Worm (Caenorhabditis elegans) whole organism, L4 larva: ENCODE data around the gene T26H5.9.
A peak's percentile ranks its signal among the peaks of the same experiment; 100 is the strongest.

Experiments
- D1046.2 ChIP-seq: fragments of 200-800 bp; sonication (Bioruptor generic); IDR thresholded peaks from 2 replicates; pipeline ENCODE4 v1.3.6; 2022; ENCODE audit warnings: missing genetic modification characterization, missing compliant biosample characterization
- F10B5.3 ChIP-seq: sonication (generic microtip); optimal IDR thresholded peaks from 2 replicates; lab custom pipeline; 2016; ENCODE audit warnings: mild to moderate bottlenecking, missing genetic modification characterization, missing compliant biosample characterization
- F26F4.8 ChIP-seq: fragments of 200-800 bp; sonication (Bioruptor generic); conservative IDR thresholded peaks from 2 replicates; pipeline ENCODE4 v1.3.6; 2022; ENCODE audit warnings: missing genetic modification characterization, missing compliant biosample characterization
- F37D6.2 ChIP-seq: sonication (generic microtip); optimal IDR thresholded peaks from 2 replicates; lab custom pipeline; 2016; ENCODE audit warnings: mild to moderate bottlenecking, missing genetic modification characterization, missing compliant biosample characterization
- F44E2.7 ChIP-seq: fragments of 200-800 bp; sonication (Bioruptor generic); IDR thresholded peaks from 2 replicates; pipeline ENCODE4 v2.1.2; 2022; ENCODE audit warnings: missing genetic modification characterization, missing compliant biosample characterization
- R02D3.7 ChIP-seq: fragments of 150-350 bp; sonication (generic microtip); optimal IDR thresholded peaks from 3 replicates; lab custom pipeline; 2014; ENCODE audit warnings: missing biosample characterization, missing genetic modification characterization
- T20F7.1 ChIP-seq: fragments of 200-800 bp; sonication (Bioruptor generic); optimal IDR thresholded peaks from 2 replicates; lab custom pipeline; 2018; ENCODE audit warnings: mild to moderate bottlenecking, missing genetic modification characterization, missing compliant biosample characterization
- T26A8.4 ChIP-seq: fragments of 200-800 bp; sonication (Bioruptor generic); IDR thresholded peaks from 2 replicates; pipeline ENCODE4 v1.3.6; 2022; ENCODE audit warnings: missing genetic modification characterization, missing compliant biosample characterization
- Y105C5A.15 ChIP-seq: fragments of 200-800 bp; sonication (Bioruptor generic); IDR thresholded peaks from 2 replicates; pipeline ENCODE4 v1.3.6; 2022; ENCODE audit warnings: missing genetic modification characterization, missing compliant biosample characterization
- Y48G9A.11 ChIP-seq: fragments of 200-800 bp; sonication (Bioruptor generic); IDR thresholded peaks from 2 replicates; pipeline ENCODE4 v1.3.6; 2022; ENCODE audit warnings: missing genetic modification reagents, missing genetic modification characterization, missing compliant biosample characterization
- Y75B8A.6 ChIP-seq: fragments of 200-800 bp; sonication (Bioruptor generic); IDR thresholded peaks from 2 replicates; pipeline ENCODE4 v1.3.6; 2022; ENCODE audit warnings: missing genetic modification reagents, missing genetic modification characterization, missing compliant biosample characterization
- ZK337.2 ChIP-seq: fragments of 200-800 bp; sonication (Bioruptor generic); IDR thresholded peaks from 2 replicates; pipeline ENCODE4 v1.3.6; 2022; ENCODE audit warnings: missing genetic modification reagents, missing genetic modification characterization, missing compliant biosample characterization
- aha-1 ChIP-seq: fragments of 150-350 bp; peaks from one replicate; lab custom pipeline; 2014; ENCODE audit warnings: missing biosample characterization, missing genetic modification characterization
- arid-1 ChIP-seq: fragments of 200-800 bp; sonication (Bioruptor generic); conservative IDR thresholded peaks from 2 replicates; pipeline ENCODE4 v1.3.6; 2022; ENCODE audit warnings: missing genetic modification reagents, missing genetic modification characterization, missing compliant biosample characterization
- ceh-28 ChIP-seq: fragments of 150-350 bp; optimal IDR thresholded peaks from 2 replicates; lab custom pipeline; 2014; ENCODE audit warnings: missing biosample characterization, missing genetic modification reagents, missing genetic modification characterization
- ceh-62 ChIP-seq: sonication (generic microtip); optimal IDR thresholded peaks from 2 replicates; lab custom pipeline; 2017; ENCODE audit warnings: missing biosample characterization, missing genetic modification characterization
- cey-2 ChIP-seq: sonication (generic microtip); optimal IDR thresholded peaks from 3 replicates; lab custom pipeline; 2017; ENCODE audit warnings: missing genetic modification characterization, mild to moderate bottlenecking, missing compliant biosample characterization, antibody characterized with exemption, borderline replicate concordance; ENCODE audit not compliant: insufficient read depth
- ctbp-1 ChIP-seq: fragments of 200-800 bp; sonication (Bioruptor generic); IDR thresholded peaks from 2 replicates; pipeline ENCODE4 v1.3.6; 2022; ENCODE audit warnings: missing genetic modification reagents, missing genetic modification characterization, missing compliant biosample characterization
- daf-16 ChIP-seq, 3 experiments: sonication (generic microtip); optimal IDR thresholded peaks; 2 replicates each; lab custom pipeline; 2016 to 2017; ENCODE audit warnings: missing genetic modification characterization in 3 of 3, missing genetic modification reagents in 3 of 3, mild to moderate bottlenecking in 2 of 3, missing compliant biosample characterization in 2 of 3, missing biosample characterization in 1 of 3, moderate library complexity in 1 of 3
- daf-19 ChIP-seq: fragments of 200-800 bp; sonication (Bioruptor generic); conservative IDR thresholded peaks from 2 replicates; pipeline ENCODE4 v1.3.6; 2022; ENCODE audit warnings: missing genetic modification characterization, missing compliant biosample characterization
- dmd-8 ChIP-seq: fragments of 200-800 bp; sonication (Bioruptor generic); IDR thresholded peaks from 2 replicates; pipeline ENCODE4 v1.3.6; 2022; ENCODE audit warnings: missing genetic modification characterization, missing compliant biosample characterization
- egl-43 ChIP-seq: fragments of 200-800 bp; sonication (Bioruptor generic); IDR thresholded peaks from 2 replicates; pipeline ENCODE4 v1.3.6; 2022; ENCODE audit warnings: missing genetic modification reagents, missing genetic modification characterization, missing compliant biosample characterization
- hlh-30 ChIP-seq: sonication (generic microtip); optimal IDR thresholded peaks from 2 replicates; lab custom pipeline; 2017; ENCODE audit warnings: antibody characterized with exemption, mild to moderate bottlenecking, missing genetic modification characterization, missing compliant biosample characterization; ENCODE audit not compliant: insufficient read depth
- jun-1 ChIP-seq: fragments of 150-350 bp; optimal IDR thresholded peaks from 2 replicates; lab custom pipeline; 2014; ENCODE audit warnings: missing biosample characterization, missing genetic modification reagents, missing genetic modification characterization
- lim-7 ChIP-seq: fragments of 200-800 bp; sonication (Bioruptor generic); IDR thresholded peaks from 2 replicates; pipeline ENCODE4 v1.3.6; 2022; ENCODE audit warnings: missing genetic modification characterization, missing compliant biosample characterization
- madf-5 ChIP-seq, 2 experiments: fragments of 200-800 bp; sonication (Bioruptor generic); IDR thresholded peaks; 2 replicates each; pipeline ENCODE4 v1.3.6; 2022; ENCODE audit warnings: missing compliant biosample characterization in 2 of 2, missing genetic modification characterization in 2 of 2
- mdl-1 ChIP-seq, 2 experiments: fragments of 150-350 bp in 1 of 2; sonication (generic microtip) in 1 of 2; optimal IDR thresholded peaks; 2 replicates each; lab custom pipeline; 2014 to 2017; ENCODE audit warnings: missing biosample characterization in 2 of 2, missing genetic modification characterization in 2 of 2
- mdt-29 ChIP-seq: fragments of 200-800 bp; sonication (Bioruptor generic); IDR thresholded peaks from 2 replicates; pipeline ENCODE4 v1.3.6; 2022; ENCODE audit warnings: missing genetic modification reagents, missing genetic modification characterization, missing compliant biosample characterization
- mes-2 ChIP-seq: sonication (generic microtip); optimal IDR thresholded peaks from 2 replicates; lab custom pipeline; 2016; ENCODE audit warnings: missing genotype, mild to moderate bottlenecking, missing genetic modification characterization, missing compliant biosample characterization; ENCODE audit not compliant: poor library complexity, severe bottlenecking
- mxl-2 ChIP-seq: fragments of 200-800 bp; sonication (Bioruptor generic); conservative IDR thresholded peaks from 2 replicates; pipeline ENCODE4 v1.3.6; 2022; ENCODE audit warnings: missing genetic modification reagents, missing genetic modification characterization, missing compliant biosample characterization
- nhr-102 ChIP-seq: sonication (generic microtip); optimal IDR thresholded peaks from 2 replicates; lab custom pipeline; 2016; ENCODE audit warnings: mild to moderate bottlenecking, missing genetic modification characterization, moderate library complexity, missing compliant biosample characterization
- nhr-11 ChIP-seq: fragments of 150-350 bp; optimal IDR thresholded peaks from 2 replicates; lab custom pipeline; 2014; ENCODE audit warnings: missing biosample characterization, missing genetic modification characterization
- nhr-111 ChIP-seq: fragments of 200-800 bp; sonication (Bioruptor generic); optimal IDR thresholded peaks from 2 replicates; lab custom pipeline; 2018; ENCODE audit warnings: mild to moderate bottlenecking, missing genetic modification characterization, missing compliant biosample characterization
- nhr-28 ChIP-seq: fragments of 150-350 bp; optimal IDR thresholded peaks from 2 replicates; lab custom pipeline; 2014; ENCODE audit warnings: missing biosample characterization, missing genetic modification characterization
- nhr-42 ChIP-seq: fragments of 200-800 bp; sonication (Bioruptor generic); IDR thresholded peaks from 2 replicates; pipeline ENCODE4 v1.3.6; 2022; ENCODE audit warnings: missing genetic modification characterization, missing compliant biosample characterization
- nhr-76 ChIP-seq: fragments of 150-350 bp; optimal IDR thresholded peaks from 2 replicates; lab custom pipeline; 2014; ENCODE audit warnings: missing biosample characterization, missing genetic modification characterization
- php-3 ChIP-seq: fragments of 200-800 bp; sonication (Bioruptor generic); IDR thresholded peaks from 2 replicates; pipeline ENCODE4 v1.3.6; 2022; ENCODE audit warnings: missing genetic modification reagents, missing genetic modification characterization, missing compliant biosample characterization
- sdz-12 ChIP-seq: fragments of 200-800 bp; sonication (Bioruptor generic); optimal IDR thresholded peaks from 2 replicates; lab custom pipeline; 2018; ENCODE audit warnings: mild to moderate bottlenecking, missing genetic modification characterization, missing compliant biosample characterization
- snpc-1.2 ChIP-seq: fragments of 200-800 bp; sonication (Bioruptor generic); IDR thresholded peaks from 2 replicates; pipeline ENCODE4 v1.3.6; 2022; ENCODE audit warnings: missing genetic modification reagents, missing genetic modification characterization, missing compliant biosample characterization
- spr-1 ChIP-seq: sonication (generic microtip); optimal IDR thresholded peaks from 2 replicates; lab custom pipeline; 2016; ENCODE audit warnings: mild to moderate bottlenecking, missing genetic modification characterization, missing compliant biosample characterization
- vab-7 ChIP-seq: fragments of 200-800 bp; sonication (Bioruptor generic); IDR thresholded peaks from 2 replicates; pipeline ENCODE4 v1.3.6; 2022; ENCODE audit warnings: missing genetic modification reagents, missing genetic modification characterization, missing compliant biosample characterization
- zfp-3 ChIP-seq: fragments of 200-800 bp; sonication (Bioruptor generic); conservative IDR thresholded peaks from 2 replicates; pipeline ENCODE4 v1.3.6; 2022; ENCODE audit warnings: missing genetic modification reagents, missing genetic modification characterization, missing compliant biosample characterization
- zip-2 ChIP-seq: fragments of 150-350 bp; optimal IDR thresholded peaks from 2 replicates; lab custom pipeline; 2014; ENCODE audit warnings: missing biosample characterization, missing genetic modification characterization
- ztf-11 ChIP-seq: fragments of 150-350 bp; optimal IDR thresholded peaks from 2 replicates; lab custom pipeline; 2014; ENCODE audit warnings: missing biosample characterization, missing genetic modification characterization
- ztf-7 ChIP-seq: fragments of 150-350 bp; optimal IDR thresholded peaks from 2 replicates; lab custom pipeline; 2014; ENCODE audit warnings: missing biosample characterization, missing genetic modification characterization

T26H5.9 gene

ce11 chrV:15454322-15454721 is 9.6 kb downstream of the T26H5.9 start:
- no peak for TF ChIP-seq ceh-62 (tag; lab: Kevin White, UChicago)
- TF ChIP-seq F10B5.3 (tag; lab: Kevin White, UChicago): no peak
- 0 out of 2 replicates have a peak, but pooled peaks have one; percentile 49 for TF ChIP-seq vab-7 (GFP tag; lab: Robert Waterston, UW)
- TF ChIP-seq arid-1 (GFP tag; lab: Robert Waterston, UW): peak; percentile 75; the same call in 1 of the 2 replicates
- TF ChIP-seq cey-2 (tag; lab: Kevin White, UChicago): no peak
- TF ChIP-seq dmd-8: peak; percentile 87
- TF ChIP-seq aha-1 (tag; lab: Kevin White, UChicago): no peak
- no peak for TF ChIP-seq ztf-11
- no peak for TF ChIP-seq nhr-76
- TF ChIP-seq hlh-30 (tag; lab: Kevin White, UChicago): no peak
- peak; percentile 53; the same call in 1 of the 2 replicates for TF ChIP-seq D1046.2 (GFP tag; lab: Robert Waterston, UW)
- TF ChIP-seq zip-2 (tag; lab: Kevin White, UChicago): no peak
- peak; percentile 45 for TF ChIP-seq mes-2 (tag; lab: Kevin White, UChicago)
- TF ChIP-seq R02D3.7: no peak
- peak; percentile 48; the same call in 1 of the 2 replicates for TF ChIP-seq F44E2.7 (GFP tag; lab: Robert Waterston, UW)
- no peak for TF ChIP-seq T20F7.1 (GFP tag; lab: Kevin White, UChicago)
- TF ChIP-seq ceh-28 (tag; lab: Kevin White, UChicago): no peak
- no peak for TF ChIP-seq nhr-102 (tag; lab: Kevin White, UChicago)
- TF ChIP-seq zfp-3 (GFP tag; lab: Robert Waterston, UW): no peak
- TF ChIP-seq Y48G9A.11: 0 out of 2 replicates have a peak, but pooled peaks have one; percentile 34
- TF ChIP-seq nhr-28 (tag; lab: Kevin White, UChicago): no peak
- TF ChIP-seq spr-1 (tag; lab: Kevin White, UChicago): no peak
- TF ChIP-seq ztf-7 (tag; lab: Kevin White, UChicago): no peak
- TF ChIP-seq F37D6.2 (tag; lab: Kevin White, UChicago): no peak
- no peak for TF ChIP-seq mxl-2 (GFP tag; lab: Robert Waterston, UW)
- TF ChIP-seq ctbp-1 (GFP tag; lab: Robert Waterston, UW): no peak
- TF ChIP-seq jun-1 (tag; lab: Kevin White, UChicago): no peak
- peak; percentile 89; the same call in 1 of the 2 replicates for TF ChIP-seq egl-43 (GFP tag; lab: Robert Waterston, UW)
- peak; percentile 39 for TF ChIP-seq nhr-111 (GFP tag; lab: Kevin White, UChicago)
- TF ChIP-seq T26A8.4: no peak
- peak; percentile 57; the same call in 1 of the 2 replicates for TF ChIP-seq Y75B8A.6 (GFP tag; lab: Robert Waterston, UW)
- TF ChIP-seq lim-7 (GFP tag; lab: Robert Waterston, UW): peak; percentile 77
- TF ChIP-seq madf-5 (GFP tag; IDR thresholded peaks at IDR 0.05; lab: Robert Waterston, UW): peak in 1 of 2 experiments; percentile 65; a peak in 1 of 4 replicates
- 0 out of 2 replicates have a peak, but pooled peaks have one; percentile 66 for TF ChIP-seq F26F4.8 (GFP tag; lab: Robert Waterston, UW)
- peak; percentile 73 for TF ChIP-seq snpc-1.2 (GFP tag; lab: Robert Waterston, UW)
- no peak for TF ChIP-seq ZK337.2 (GFP tag; lab: Robert Waterston, UW)
- TF ChIP-seq sdz-12 (GFP tag; lab: Kevin White, UChicago): no peak
- TF ChIP-seq php-3 (GFP tag; lab: Robert Waterston, UW): 0 out of 2 replicates have a peak, but pooled peaks have one; percentile 41
- TF ChIP-seq nhr-11 (tag; lab: Kevin White, UChicago): no peak
- TF ChIP-seq daf-19: peak; percentile 69; the same call in 1 of the 2 replicates
- TF ChIP-seq daf-16 (GFP tag; optimal IDR thresholded peaks at IDR 0.05; lab: Kevin White, UChicago): peak in 1 of 2 experiments; percentile 37
- no peak for TF ChIP-seq daf-16 (tag; optimal IDR thresholded peaks at IDR 0.05; lab: Kevin White, UChicago)
- no peak for TF ChIP-seq mdl-1 (tag; optimal IDR thresholded peaks at IDR 0.05; lab: Kevin White, UChicago)
- TF ChIP-seq Y105C5A.15 (GFP tag; lab: Robert Waterston, UW): peak; percentile 82; the same call in 1 of the 2 replicates
- TF ChIP-seq nhr-42 (GFP tag; lab: Robert Waterston, UW): 0 out of 2 replicates have a peak, but pooled peaks have one; percentile 26
- peak; percentile 26; the same call in 1 of the 2 replicates for TF ChIP-seq mdt-29 (GFP tag; lab: Robert Waterston, UW)
